Fruit fly (Drosophila melanogaster): ENCODE measurements around the gene FipoQ.

DNA sequence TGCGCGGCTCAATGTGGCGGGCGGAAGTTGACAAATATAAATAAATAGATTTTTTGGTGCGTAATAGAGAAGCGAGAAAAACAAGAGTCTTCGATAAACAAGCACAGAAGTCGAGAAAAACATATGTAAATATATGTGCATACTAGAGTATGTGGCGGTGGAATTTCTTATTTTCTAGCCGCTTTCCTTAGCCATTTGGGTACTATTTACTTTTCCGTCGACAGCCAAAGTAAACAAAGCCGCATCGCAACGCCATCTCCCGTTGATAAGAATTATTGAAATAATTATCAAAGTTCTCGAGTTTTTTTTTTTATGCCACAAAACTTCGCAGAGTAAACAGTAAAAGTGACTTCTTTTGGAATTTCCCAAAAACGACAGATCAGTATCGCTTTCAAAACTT is 14.7 kb upstream of the FipoQ start:
- no peak for TF ChIP-seq CTCF (optimal IDR thresholded peaks at IDR 0.05)
- TF ChIP-seq CG8478 (optimal IDR thresholded peaks at IDR 0.05) = no peak
